Worm (Caenorhabditis elegans) whole organism, early embryonic: ENCODE data around the gene C29F9.12.
"Not testable (repeated sequence)": the region's sequence is repeated elsewhere in the genome, so short reads cannot be mapped to it uniquely, and the experiment has no call there.

Experiments
- B0310.2 ChIP-seq: sonication (generic microtip); optimal IDR thresholded peaks from 2 replicates; lab custom pipeline; 2016; ENCODE audit warnings: mild to moderate bottlenecking, missing genetic modification characterization, missing compliant biosample characterization
- F13C5.2 ChIP-seq: sonication (generic microtip); optimal IDR thresholded peaks from 2 replicates; lab custom pipeline; 2017; ENCODE audit warnings: mild to moderate bottlenecking, missing genetic modification characterization, inconsistent platforms, missing compliant biosample characterization
- aly-1 ChIP-seq: sonication (generic microtip); optimal IDR thresholded peaks from 2 replicates; lab custom pipeline; 2016; ENCODE audit warnings: missing genetic modification characterization, missing compliant biosample characterization
- ama-1 ChIP-seq: fragments of 150-350 bp; optimal IDR thresholded peaks from 2 replicates; lab custom pipeline; 2014
- ceh-13 ChIP-seq: fragments of 200-800 bp; sonication (Bioruptor generic); optimal IDR thresholded peaks from 2 replicates; lab custom pipeline; 2018; ENCODE audit warnings: mild to moderate bottlenecking, missing genetic modification characterization, missing compliant biosample characterization
- ceh-36 ChIP-seq: sonication (generic microtip); optimal IDR thresholded peaks from 2 replicates; lab custom pipeline; 2016; ENCODE audit warnings: missing genetic modification characterization, inconsistent platforms, missing compliant biosample characterization
- ets-7 ChIP-seq: sonication (generic microtip); optimal IDR thresholded peaks from 2 replicates; lab custom pipeline; 2016; ENCODE audit warnings: missing genotype, missing genetic modification characterization, missing compliant biosample characterization
- flt-1 ChIP-seq: fragments of 200-800 bp; sonication (Bioruptor generic); IDR thresholded peaks from 2 replicates; pipeline ENCODE4 v1.3.6; 2022; ENCODE audit warnings: missing genetic modification characterization, missing compliant biosample characterization
- hmbx-1 ChIP-seq: sonication (generic microtip); optimal IDR thresholded peaks from 2 replicates; lab custom pipeline; 2016; ENCODE audit warnings: mild to moderate bottlenecking, missing genetic modification characterization, missing compliant biosample characterization
- hmg-4 ChIP-seq: fragments of 200-800 bp; sonication (Bioruptor generic); optimal IDR thresholded peaks from 2 replicates; lab custom pipeline; 2018; ENCODE audit warnings: mild to moderate bottlenecking, missing genetic modification characterization, missing compliant biosample characterization
- hnd-1 ChIP-seq: sonication (generic microtip); optimal IDR thresholded peaks from 2 replicates; lab custom pipeline; 2016; ENCODE audit warnings: missing genetic modification characterization, missing compliant biosample characterization
- pes-1 ChIP-seq: fragments of 200-800 bp; sonication (Bioruptor generic); IDR thresholded peaks from 2 replicates; pipeline ENCODE4 v1.3.6; 2022; ENCODE audit warnings: missing genetic modification reagents, missing genetic modification characterization, missing compliant biosample characterization
- scrt-1 ChIP-seq: fragments of 200-800 bp; sonication (Bioruptor generic); IDR thresholded peaks from 2 replicates; pipeline ENCODE4 v1.3.6; 2022; ENCODE audit warnings: missing genetic modification characterization, missing compliant biosample characterization
- sea-1 ChIP-seq: fragments of 200-800 bp; sonication (Bioruptor generic); conservative IDR thresholded peaks from 2 replicates; pipeline ENCODE4 v1.3.6; 2022; ENCODE audit warnings: missing genetic modification characterization, missing compliant biosample characterization
- tbx-11 ChIP-seq: fragments of 200-800 bp; sonication (Bioruptor generic); IDR thresholded peaks from 2 replicates; pipeline ENCODE4 v1.3.6; 2022; ENCODE audit warnings: missing genetic modification characterization, missing compliant biosample characterization
- tbx-37 ChIP-seq: fragments of 200-800 bp; sonication (Bioruptor generic); conservative IDR thresholded peaks from 2 replicates; pipeline ENCODE4 v1.3.6; 2022; ENCODE audit warnings: missing genetic modification reagents, missing genetic modification characterization, missing compliant biosample characterization
- tra-4 ChIP-seq: sonication (generic microtip); optimal IDR thresholded peaks from 2 replicates; lab custom pipeline; 2017; ENCODE audit warnings: missing genetic modification characterization, missing compliant biosample characterization

The C29F9.12 gene

DNA sequence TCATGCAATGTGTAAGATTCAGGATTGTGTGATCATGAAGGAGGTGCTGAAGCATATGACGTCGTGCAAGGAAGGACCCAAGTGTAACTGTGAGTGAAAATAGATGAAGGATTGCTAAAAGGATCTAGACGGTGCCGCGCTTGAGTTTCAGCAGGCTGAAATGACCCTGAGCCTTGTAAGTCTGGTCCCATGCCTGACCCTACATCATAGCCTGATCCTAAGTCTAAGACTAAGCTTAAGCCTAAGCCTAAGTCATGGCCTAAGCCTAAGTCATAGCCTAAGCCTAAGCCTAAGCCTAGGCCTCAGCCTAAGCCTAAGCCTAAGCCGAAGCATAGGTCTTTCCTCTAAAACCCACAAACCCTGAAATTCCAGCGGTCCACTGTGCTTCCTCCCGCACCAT, 4.0 kb downstream of the C29F9.12 start:
- TF ChIP-seq flt-1 (no peak), ceh-36 (peak; percentile 45), aly-1 (tag; lab: Kevin White, UChicago) (no peak), tbx-37 (no peak), hmg-4 (GFP tag; lab: Kevin White, UChicago) (no peak), ama-1 (lab: Kevin White, UChicago) (no peak), tbx-11 (no peak)

DNA sequence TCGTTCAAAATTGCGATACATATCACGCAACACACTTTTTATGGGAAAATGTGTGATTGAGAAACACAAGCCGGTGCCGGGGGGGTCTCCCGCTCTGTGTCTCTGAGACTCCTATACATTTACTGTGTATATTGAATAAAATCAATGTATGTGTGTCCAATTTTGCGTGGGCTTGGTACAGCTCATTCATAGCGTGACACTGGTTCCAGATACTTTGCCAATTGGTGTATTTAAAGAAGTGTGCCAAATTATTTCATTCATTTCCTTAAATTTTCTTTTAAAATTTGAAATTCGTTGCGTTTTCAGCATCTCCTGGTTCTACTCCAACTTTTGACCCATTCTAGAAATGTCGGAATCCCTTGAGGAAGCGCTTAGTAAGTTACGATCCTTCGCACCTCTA, 4.6 kb downstream of the C29F9.12 start, which contains the start of gene C29F9.5:
Gene C29F9.5 (plus strand): TSS at position 301 of the 400 bp plus-strand sequence.
- TF ChIP-seq flt-1 (no peak), B0310.2 (tag; lab: Kevin White, UChicago) (no peak), hmbx-1 (no peak), ama-1 (lab: Kevin White, UChicago) (no peak), F13C5.2 (tag; lab: Kevin White, UChicago) (no peak), ceh-13 (GFP tag; lab: Kevin White, UChicago) (no peak), ceh-36 (no peak), tbx-37 (no peak), scrt-1 (GFP tag; lab: Robert Waterston, UW) (no peak), hmg-4 (GFP tag; lab: Kevin White, UChicago) (no peak)

DNA sequence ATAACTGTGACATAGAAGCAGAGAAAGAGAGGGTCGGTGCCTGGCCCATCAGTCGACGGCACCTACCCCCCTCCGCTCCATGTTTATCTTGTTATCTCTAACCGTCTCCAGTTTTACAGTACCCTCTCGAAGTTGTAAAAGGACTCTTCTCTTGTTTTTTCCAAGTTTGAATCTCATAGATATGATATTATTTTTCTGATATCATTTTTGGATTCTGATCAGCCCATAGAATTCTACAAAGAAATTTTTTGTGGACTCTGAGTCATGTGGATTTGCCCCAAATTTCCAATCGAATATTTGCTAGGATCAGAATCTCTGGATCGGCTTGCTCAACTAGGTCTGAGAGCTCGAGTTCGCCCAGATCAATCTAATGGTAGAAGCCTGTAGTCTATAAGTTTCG, 7.2 kb downstream of the C29F9.12 start, which contains the start of gene C29F9.6:
Gene C29F9.6 (plus strand): TSS at position 301 of the 400 bp plus-strand sequence.
- TF ChIP-seq scrt-1 (GFP tag; lab: Robert Waterston, UW) (no peak), F13C5.2 (tag; lab: Kevin White, UChicago) (no peak), hmg-4 (GFP tag; lab: Kevin White, UChicago) (no peak), B0310.2 (tag; lab: Kevin White, UChicago) (no peak), tbx-37 (no peak), pes-1 (no peak), ceh-13 (GFP tag; lab: Kevin White, UChicago) (no peak), ceh-36 (no peak), tbx-11 (no peak), ama-1 (lab: Kevin White, UChicago) (no peak), ets-7 (tag; lab: Kevin White, UChicago) (no peak), sea-1 (GFP tag; lab: Robert Waterston, UW) (no peak), hmbx-1 (no peak)

DNA sequence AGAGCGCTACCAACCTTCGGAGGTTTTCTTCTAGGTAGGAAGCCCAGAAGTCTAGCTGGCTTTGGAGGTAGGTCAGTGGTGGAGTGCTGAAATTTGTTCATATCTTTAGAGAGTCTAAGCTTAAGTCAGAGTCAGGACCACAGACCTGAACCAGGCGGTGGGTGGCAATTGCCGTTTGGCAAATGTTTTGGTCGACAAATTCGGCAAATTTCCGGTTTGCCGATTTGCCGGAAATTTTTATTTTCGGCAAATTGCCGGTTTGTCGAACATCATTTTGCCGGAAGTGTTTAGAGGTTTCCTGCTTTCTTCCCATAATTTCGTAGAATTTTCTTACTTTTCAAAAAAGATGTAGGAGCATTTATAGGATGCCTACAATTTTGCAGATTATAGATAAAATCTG, 23.0 kb downstream of the C29F9.12 start, which contains the start of gene C29F9.9:
Gene C29F9.9 (minus strand): TSS at position 101 of the 400 bp plus-strand sequence.
- TF ChIP-seq ceh-13 (GFP tag; lab: Kevin White, UChicago); hmg-4 (GFP tag; lab: Kevin White, UChicago); ets-7 (tag; lab: Kevin White, UChicago): not testable (repeated sequence)

DNA sequence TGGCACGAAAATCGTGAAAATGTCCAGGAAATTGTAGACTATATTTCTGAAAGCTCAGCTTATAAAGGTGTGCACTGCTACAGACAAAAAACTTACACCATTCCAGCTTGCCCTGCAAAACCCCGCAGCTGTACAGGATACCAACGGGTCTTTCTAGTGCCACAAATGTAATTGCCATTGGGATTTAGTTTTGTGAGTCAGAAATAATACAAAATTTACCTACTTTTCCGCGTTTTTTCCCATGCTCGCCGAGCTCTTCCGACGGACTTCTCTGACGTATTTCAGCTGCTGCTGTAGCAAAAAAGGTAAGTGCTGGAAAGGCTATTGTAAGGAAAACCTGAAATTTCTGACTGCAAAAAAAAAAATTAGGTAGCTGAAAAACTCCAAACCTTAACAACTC, 24.8 kb downstream of the C29F9.12 start, which contains the start of gene C29F9.8:
Gene C29F9.8 (minus strand): TSS at position 101 of the 400 bp plus-strand sequence.
- TF ChIP-seq ama-1 (lab: Kevin White, UChicago); ceh-13 (GFP tag; lab: Kevin White, UChicago); B0310.2 (tag; lab: Kevin White, UChicago): not testable (repeated sequence)

DNA sequence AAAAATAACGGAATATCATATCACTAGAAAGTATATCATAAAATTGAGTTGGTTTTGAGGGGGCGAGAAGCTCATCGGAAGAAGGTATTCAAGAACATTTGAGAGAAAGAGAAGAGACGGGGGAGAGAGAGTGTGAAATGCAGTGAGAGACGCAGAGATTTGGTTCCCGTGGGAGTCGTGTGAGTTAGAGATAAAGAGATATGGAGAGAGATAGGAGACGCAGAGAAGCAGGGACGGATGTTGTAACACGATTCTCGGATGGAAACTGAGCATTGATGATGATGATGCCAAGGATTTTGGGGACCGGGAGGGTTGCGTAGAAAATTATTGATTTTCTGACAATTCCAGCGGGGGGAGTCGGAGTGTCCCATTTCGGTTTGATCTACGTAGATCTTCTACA, 25.6 kb downstream of the C29F9.12 start:
- TF ChIP-seq F13C5.2 (tag; lab: Kevin White, UChicago) (no peak), sea-1 (GFP tag; lab: Robert Waterston, UW) (no peak), flt-1 (no peak), hnd-1 (no peak), hmbx-1 (no peak), tra-4 (tag; lab: Kevin White, UChicago) (no peak), ceh-36 (no peak), pes-1 (no peak), ama-1 (lab: Kevin White, UChicago) (no peak), tbx-37 (no peak), B0310.2 (tag; lab: Kevin White, UChicago) (no peak)

DNA sequence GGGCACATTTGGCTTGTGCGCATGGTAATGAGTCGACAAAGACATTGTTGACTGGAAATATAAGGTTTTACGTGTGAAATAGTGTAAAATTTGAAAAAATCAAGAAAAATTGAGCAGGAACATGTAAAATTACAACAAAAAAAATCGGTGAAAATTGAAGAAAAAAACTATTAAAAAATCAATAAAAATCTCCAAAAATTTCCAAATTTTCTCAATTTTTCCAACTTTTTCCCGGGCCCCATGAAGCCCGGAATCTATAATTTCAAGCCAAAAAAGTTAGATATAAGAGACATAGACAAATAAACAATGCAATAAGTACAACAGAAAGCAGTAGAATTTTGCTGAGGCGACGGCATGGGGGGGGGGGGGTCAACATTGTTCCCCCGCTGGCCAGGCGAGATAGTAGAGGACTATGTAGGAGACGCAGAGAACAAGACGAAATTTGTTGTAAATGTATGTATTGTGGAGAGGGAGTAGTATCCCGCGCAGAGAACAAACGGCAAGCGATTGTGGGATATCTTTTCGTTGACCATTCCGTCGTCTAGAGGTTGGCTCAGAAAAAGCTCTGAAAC, 27.0 kb downstream of the C29F9.12 start, which contains the start of gene pat-4:
Gene pat-4 (minus strand): TSS at position 51 of the 572 bp plus-strand sequence.
- no peak for TF ChIP-seq F13C5.2 (tag; lab: Kevin White, UChicago)
- TF ChIP-seq tra-4 (tag; lab: Kevin White, UChicago) = no peak
- peak; percentile 61 for TF ChIP-seq hmg-4 (GFP tag; lab: Kevin White, UChicago)

DNA sequence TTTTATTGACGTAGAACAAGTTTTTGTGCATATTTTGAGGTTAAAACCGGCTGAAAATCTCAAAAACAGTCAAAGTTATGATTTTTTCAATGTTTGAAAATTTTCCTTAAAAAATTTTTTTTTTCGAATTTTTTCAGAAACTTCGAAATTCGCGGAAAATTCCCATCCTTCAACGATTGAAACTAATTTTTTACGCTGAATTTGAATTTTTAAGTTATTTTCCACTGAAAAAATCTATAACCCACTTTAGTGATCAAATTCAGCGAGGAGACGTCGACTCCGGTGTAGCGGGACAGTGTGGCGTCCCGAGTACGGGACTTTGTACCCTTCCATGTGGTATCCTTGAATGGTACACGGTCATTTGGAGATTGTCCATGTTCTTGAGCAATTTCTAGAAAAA, 29.6 kb downstream of the C29F9.12 start:
- TF ChIP-seq sea-1 (GFP tag; lab: Robert Waterston, UW) = no peak
- no peak for TF ChIP-seq ama-1 (lab: Kevin White, UChicago)
- no peak for TF ChIP-seq F13C5.2 (tag; lab: Kevin White, UChicago)
- TF ChIP-seq hmbx-1 = no peak

DNA sequence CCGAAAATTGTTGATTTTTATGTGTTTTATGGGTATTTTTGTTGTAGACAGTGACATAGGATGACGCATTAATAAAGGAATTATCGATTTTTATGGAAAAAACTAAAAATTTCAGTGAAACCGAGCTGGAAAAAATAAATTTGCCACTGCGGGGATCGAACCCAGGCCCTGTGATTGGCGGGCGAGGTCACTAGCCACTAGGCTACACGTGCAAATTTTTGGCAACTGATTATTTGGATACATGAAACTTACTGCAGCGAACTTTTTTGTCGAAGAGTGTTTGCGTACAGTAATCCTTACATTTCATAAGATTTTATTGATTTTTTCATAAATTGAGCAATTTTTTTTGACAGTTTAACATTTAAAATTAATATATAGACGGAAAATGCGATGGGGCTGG, 32.7 kb downstream of the C29F9.12 start:
- no peak for TF ChIP-seq hmg-4 (GFP tag; lab: Kevin White, UChicago)
- TF ChIP-seq hnd-1 = no peak
- peak; percentile 66 for TF ChIP-seq ceh-36
- no peak for TF ChIP-seq ets-7 (tag; lab: Kevin White, UChicago)
- no peak for TF ChIP-seq tbx-11
- peak; percentile 4 for TF ChIP-seq ama-1 (lab: Kevin White, UChicago)
- TF ChIP-seq pes-1 = peak; percentile 76
- peak; percentile 44 for TF ChIP-seq tra-4 (tag; lab: Kevin White, UChicago)
- TF ChIP-seq flt-1 = peak; percentile 67
- TF ChIP-seq tbx-37 = no peak
- TF ChIP-seq B0310.2 (tag; lab: Kevin White, UChicago) = no peak
- peak; percentile 76 for TF ChIP-seq sea-1 (GFP tag; lab: Robert Waterston, UW)
- peak; percentile 12 for TF ChIP-seq hmbx-1
- no peak for TF ChIP-seq scrt-1 (GFP tag; lab: Robert Waterston, UW)
- TF ChIP-seq ceh-13 (GFP tag; lab: Kevin White, UChicago) = no peak
- TF ChIP-seq aly-1 (tag; lab: Kevin White, UChicago) = no peak
- TF ChIP-seq F13C5.2 (tag; lab: Kevin White, UChicago) = peak; percentile 52
